Worm (Caenorhabditis elegans) whole organism, young adult: Measurements from ENCODE around the gene C08D8.7.

ENCODE experiments used
- B0019.2 ChIP-seq: fragments of 200-800 bp; sonication (Bioruptor generic); conservative IDR thresholded peaks from 2 replicates; pipeline ENCODE4 v1.3.6; 2022; ENCODE audit warnings: missing genetic modification reagents, missing genetic modification characterization, missing compliant biosample characterization
- F23B12.7 ChIP-seq: sonication (generic microtip); optimal IDR thresholded peaks from 2 replicates; lab custom pipeline; 2017; ENCODE audit warnings: missing genetic modification characterization, mild to moderate bottlenecking, missing compliant biosample characterization, antibody characterized with exemption, moderate library complexity; ENCODE audit not compliant: insufficient read depth
- F37B4.10 ChIP-seq: fragments of 200-800 bp; sonication (Bioruptor generic); IDR thresholded peaks from 2 replicates; pipeline ENCODE4 v1.3.6; 2022; ENCODE audit warnings: missing genetic modification characterization, missing compliant biosample characterization
- F57A8.1 ChIP-seq: fragments of 200-800 bp; sonication (Bioruptor generic); optimal IDR thresholded peaks from 2 replicates; lab custom pipeline; 2018; ENCODE audit warnings: mild to moderate bottlenecking, missing genetic modification characterization, moderate library complexity, missing compliant biosample characterization
- T26A5.8 ChIP-seq: sonication (generic microtip); optimal IDR thresholded peaks from 2 replicates; lab custom pipeline; 2016; ENCODE audit warnings: missing genetic modification characterization, missing compliant biosample characterization
- Y53F4B.3 ChIP-seq: fragments of 200-800 bp; sonication (Bioruptor generic); IDR thresholded peaks from 2 replicates; pipeline ENCODE4 v1.3.6; 2022; ENCODE audit warnings: missing genetic modification reagents, missing genetic modification characterization, missing compliant biosample characterization
- Y53G8AR.9 ChIP-seq: fragments of 200-800 bp; sonication (Bioruptor generic); conservative IDR thresholded peaks from 2 replicates; pipeline ENCODE4 v1.3.6; 2022; ENCODE audit warnings: missing genetic modification reagents, missing genetic modification characterization, missing compliant biosample characterization
- Y56A3A.18 ChIP-seq: fragments of 200-800 bp; sonication (Bioruptor generic); IDR thresholded peaks from 2 replicates; pipeline ENCODE4 v1.3.6; 2022; ENCODE audit warnings: missing genetic modification reagents, missing genetic modification characterization, missing compliant biosample characterization
- Y95B8A.8 ChIP-seq: fragments of 200-800 bp; sonication (Bioruptor generic); IDR thresholded peaks from 2 replicates; pipeline ENCODE4 v1.3.6; 2022; ENCODE audit warnings: missing genetic modification reagents, missing genetic modification characterization, missing compliant biosample characterization
- ZK185.1 ChIP-seq: sonication (generic microtip); optimal IDR thresholded peaks from 2 replicates; lab custom pipeline; 2016; ENCODE audit warnings: mild to moderate bottlenecking, missing genetic modification characterization, missing compliant biosample characterization; ENCODE audit not compliant: poor library complexity, severe bottlenecking
- akir-1 ChIP-seq: fragments of 200-800 bp; sonication (Bioruptor generic); optimal IDR thresholded peaks from 2 replicates; lab custom pipeline; 2018; ENCODE audit warnings: mild to moderate bottlenecking, missing genetic modification characterization, moderate library complexity, missing compliant biosample characterization
- ama-1 ChIP-seq, 3 experiments: fragments of 150-350 bp in 1 of 3; sonication (generic microtip) in 2 of 3; optimal IDR thresholded peaks; 2 replicates each; lab custom pipeline; 2014 to 2018; ENCODE audit warnings: missing biosample characterization in 2 of 3, missing genetic modification characterization in 2 of 3, missing genetic modification reagents in 2 of 3
- athp-1 ChIP-seq: sonication (generic microtip); optimal IDR thresholded peaks from 2 replicates; lab custom pipeline; 2017; ENCODE audit warnings: mild to moderate bottlenecking, missing genetic modification characterization, missing compliant biosample characterization
- attf-6 ChIP-seq: fragments of 200-800 bp; sonication (Bioruptor generic); IDR thresholded peaks from 2 replicates; pipeline ENCODE4 v1.3.6; 2022; ENCODE audit warnings: missing genetic modification reagents, missing genetic modification characterization, missing compliant biosample characterization
- bed-1 ChIP-seq: fragments of 200-800 bp; sonication (Bioruptor generic); IDR thresholded peaks from 2 replicates; pipeline ENCODE4 v1.3.6; 2022; ENCODE audit warnings: missing genetic modification reagents, missing genetic modification characterization, missing compliant biosample characterization
- ccch-3 ChIP-seq: fragments of 200-800 bp; sonication (Bioruptor generic); optimal IDR thresholded peaks from 2 replicates; lab custom pipeline; 2018; ENCODE audit warnings: mild to moderate bottlenecking, missing genetic modification characterization, missing compliant biosample characterization
- ceh-58 ChIP-seq: fragments of 200-800 bp; sonication (Bioruptor generic); IDR thresholded peaks from 2 replicates; pipeline ENCODE4 v1.3.6; 2022; ENCODE audit warnings: missing genetic modification characterization, missing compliant biosample characterization
- dpff-1 ChIP-seq: sonication (generic microtip); optimal IDR thresholded peaks from 2 replicates; lab custom pipeline; 2017; ENCODE audit warnings: mild to moderate bottlenecking, missing genetic modification characterization, missing compliant biosample characterization
- dpl-1 ChIP-seq: fragments of 150-350 bp; optimal IDR thresholded peaks from 2 replicates; lab custom pipeline; 2014; ENCODE audit warnings: missing biosample characterization, missing genetic modification reagents, missing genetic modification characterization
- egl-18 ChIP-seq: fragments of 200-800 bp; sonication (Bioruptor generic); IDR thresholded peaks from 2 replicates; pipeline ENCODE4 v1.3.6; 2022; ENCODE audit warnings: missing genetic modification reagents, missing genetic modification characterization, missing compliant biosample characterization
- ekl-4 ChIP-seq: fragments of 200-800 bp; sonication (Bioruptor generic); IDR thresholded peaks from 2 replicates; pipeline ENCODE4 v1.3.6; 2022; ENCODE audit warnings: missing genetic modification reagents, missing genetic modification characterization, missing compliant biosample characterization
- ets-4 ChIP-seq: fragments of 200-800 bp; sonication (Bioruptor generic); optimal IDR thresholded peaks from 2 replicates; lab custom pipeline; 2018; ENCODE audit warnings: mild to moderate bottlenecking, missing genetic modification characterization, missing compliant biosample characterization
- fkh-3 ChIP-seq: sonication (generic microtip); optimal IDR thresholded peaks from 2 replicates; lab custom pipeline; 2016; ENCODE audit warnings: mild to moderate bottlenecking, missing genetic modification characterization, missing compliant biosample characterization
- him-1 ChIP-seq: sonication (generic microtip); optimal IDR thresholded peaks from 2 replicates; lab custom pipeline; 2016; ENCODE audit warnings: missing genotype, missing genetic modification reagents, missing genetic modification characterization, missing compliant biosample characterization
- hmg-1.2 ChIP-seq: fragments of 200-800 bp; sonication (Bioruptor generic); IDR thresholded peaks from 2 replicates; pipeline ENCODE4 v1.3.6; 2022; ENCODE audit warnings: missing genetic modification reagents, missing genetic modification characterization, missing compliant biosample characterization
- lag-1 ChIP-seq: fragments of 200-800 bp; sonication (Bioruptor generic); IDR thresholded peaks from 2 replicates; pipeline ENCODE4 v1.3.6; 2022; ENCODE audit warnings: missing genetic modification reagents, missing genetic modification characterization, missing compliant biosample characterization
- lin-26 ChIP-seq: fragments of 200-800 bp; sonication (Bioruptor generic); IDR thresholded peaks from 2 replicates; pipeline ENCODE4 v1.3.6; 2022; ENCODE audit warnings: missing genetic modification reagents, missing genetic modification characterization, missing compliant biosample characterization
- lin-40 ChIP-seq: sonication (generic microtip); optimal IDR thresholded peaks from 2 replicates; lab custom pipeline; 2016; ENCODE audit warnings: missing genetic modification characterization, mild to moderate bottlenecking, missing compliant biosample characterization, missing genotype, missing genetic modification reagents
- lsl-1 ChIP-seq: fragments of 200-800 bp; sonication (Bioruptor generic); optimal IDR thresholded peaks from 2 replicates; lab custom pipeline; 2018; ENCODE audit warnings: mild to moderate bottlenecking, missing genetic modification characterization, moderate library complexity, missing compliant biosample characterization
- lsy-27 ChIP-seq: sonication (generic microtip); optimal IDR thresholded peaks from 2 replicates; lab custom pipeline; 2017; ENCODE audit warnings: missing genetic modification characterization, mild to moderate bottlenecking, missing compliant biosample characterization, antibody characterized with exemption, missing genotype, borderline replicate concordance; ENCODE audit not compliant: insufficient read depth
- madf-10 ChIP-seq: sonication (generic microtip); optimal IDR thresholded peaks from 2 replicates; lab custom pipeline; 2016; ENCODE audit warnings: mild to moderate bottlenecking, missing genetic modification characterization, missing compliant biosample characterization
- madf-6 ChIP-seq: fragments of 200-800 bp; sonication (Bioruptor generic); IDR thresholded peaks from 2 replicates; pipeline ENCODE4 v1.3.6; 2022; ENCODE audit warnings: missing genetic modification reagents, missing genetic modification characterization, missing compliant biosample characterization
- nfya-2 ChIP-seq: fragments of 200-800 bp; sonication (Bioruptor generic); IDR thresholded peaks from 2 replicates; pipeline ENCODE4 v1.3.6; 2022; ENCODE audit warnings: missing genetic modification reagents, missing genetic modification characterization, missing compliant biosample characterization
- nfyb-1 ChIP-seq: fragments of 200-800 bp; sonication (Bioruptor generic); IDR thresholded peaks from 2 replicates; pipeline ENCODE4 v1.3.6; 2022; ENCODE audit warnings: missing genetic modification reagents, missing genetic modification characterization, missing compliant biosample characterization
- snpc-1.1 ChIP-seq: sonication (generic microtip); optimal IDR thresholded peaks from 2 replicates; lab custom pipeline; 2017; ENCODE audit warnings: missing genetic modification characterization, mild to moderate bottlenecking, missing compliant biosample characterization, antibody characterized with exemption, moderate library complexity, missing genotype, missing genetic modification reagents; ENCODE audit not compliant: insufficient read depth
- snpc-1.3 ChIP-seq: sonication (generic microtip); optimal IDR thresholded peaks from 2 replicates; lab custom pipeline; 2017; ENCODE audit warnings: missing genetic modification characterization, mild to moderate bottlenecking, missing compliant biosample characterization, antibody characterized with exemption, moderate library complexity, missing genotype, missing genetic modification reagents; ENCODE audit not compliant: insufficient read depth
- snpc-3.4 ChIP-seq: sonication (generic microtip); optimal IDR thresholded peaks from 2 replicates; lab custom pipeline; 2017; ENCODE audit warnings: missing genetic modification characterization, mild to moderate bottlenecking, missing compliant biosample characterization, antibody characterized with exemption, moderate library complexity, missing genotype, missing genetic modification reagents
- sptf-2 ChIP-seq: fragments of 200-800 bp; sonication (Bioruptor generic); optimal IDR thresholded peaks from 2 replicates; lab custom pipeline; 2018; ENCODE audit warnings: mild to moderate bottlenecking, missing genetic modification characterization, missing compliant biosample characterization
- tbp1 ChIP-seq: fragments of 200-800 bp; sonication (Bioruptor generic); optimal IDR thresholded peaks from 2 replicates; lab custom pipeline; 2018; ENCODE audit warnings: mild to moderate bottlenecking, missing genetic modification characterization, missing compliant biosample characterization
- tlf-1 ChIP-seq: fragments of 200-800 bp; sonication (Bioruptor generic); optimal IDR thresholded peaks from 2 replicates; lab custom pipeline; 2018; ENCODE audit warnings: mild to moderate bottlenecking, missing genetic modification characterization, missing compliant biosample characterization
- unc-130 ChIP-seq: sonication (generic microtip); optimal IDR thresholded peaks from 2 replicates; lab custom pipeline; 2016; ENCODE audit warnings: missing genetic modification reagents, missing genetic modification characterization, missing compliant biosample characterization
- zfh-2 ChIP-seq: fragments of 200-800 bp; sonication (Bioruptor generic); conservative IDR thresholded peaks from 2 replicates; pipeline ENCODE4 v1.3.6; 2022; ENCODE audit warnings: missing genetic modification reagents, missing genetic modification characterization, missing compliant biosample characterization
- ztf-18 ChIP-seq: sonication (generic microtip); optimal IDR thresholded peaks from 2 replicates; lab custom pipeline; 2016; ENCODE audit warnings: missing genotype, mild to moderate bottlenecking, missing genetic modification characterization, missing compliant biosample characterization
- ztf-22 ChIP-seq: fragments of 200-800 bp; sonication (Bioruptor generic); optimal IDR thresholded peaks from 2 replicates; lab custom pipeline; 2018; ENCODE audit warnings: mild to moderate bottlenecking, missing genetic modification characterization, moderate library complexity, missing compliant biosample characterization
- ztf-25 ChIP-seq: fragments of 200-800 bp; sonication (Bioruptor generic); IDR thresholded peaks from 2 replicates; pipeline ENCODE4 v1.3.6; 2022; ENCODE audit warnings: missing genetic modification reagents, missing genetic modification characterization, missing compliant biosample characterization
- ztf-26 ChIP-seq: sonication (generic microtip); optimal IDR thresholded peaks from 2 replicates; lab custom pipeline; 2017; ENCODE audit warnings: missing genetic modification characterization, missing compliant biosample characterization
- ztf-28 ChIP-seq: fragments of 200-800 bp; sonication (Bioruptor generic); IDR thresholded peaks from 2 replicates; pipeline ENCODE4 v1.3.6; 2022; ENCODE audit warnings: missing genetic modification reagents, missing genetic modification characterization, missing compliant biosample characterization

Gene C08D8.7

DNA sequence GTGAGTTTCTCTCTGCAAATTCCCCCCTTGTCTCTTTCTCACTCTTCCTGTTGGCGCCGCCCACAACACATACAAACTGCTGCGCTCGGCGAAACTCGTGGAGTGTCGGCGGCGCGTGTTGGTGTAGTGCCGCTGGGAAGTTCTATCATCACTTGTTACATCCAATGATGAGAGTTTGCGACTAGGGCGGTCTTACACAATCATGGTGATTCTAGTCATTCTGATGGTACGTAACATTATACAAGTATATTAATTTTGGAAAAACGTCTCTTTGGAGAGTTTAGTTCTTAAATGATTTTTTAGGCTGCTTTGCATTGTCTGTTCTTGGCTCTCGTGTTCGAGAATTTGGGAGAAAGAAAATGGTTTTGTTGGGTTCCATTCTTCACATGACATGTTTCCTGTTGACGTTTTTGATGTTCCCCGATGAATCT, 8.0 kb downstream of the C08D8.7 start (continued):
- no peak for TF ChIP-seq dpff-1 (tag; lab: Kevin White, UChicago)
- TF ChIP-seq lsy-27 (tag; lab: Kevin White, UChicago), result no peak
- peak; percentile 82 for TF ChIP-seq madf-10
- TF ChIP-seq ccch-3 (GFP tag; lab: Kevin White, UChicago), result no peak
- peak; percentile 67 for TF ChIP-seq tlf-1 (GFP tag; lab: Kevin White, UChicago)
- TF ChIP-seq Y53F4B.3, result no peak
- TF ChIP-seq ekl-4 (GFP tag; lab: Robert Waterston, UW), result peak; percentile 94
- no peak for TF ChIP-seq nfya-2 (GFP tag; lab: Robert Waterston, UW)
- peak; percentile 92 for TF ChIP-seq nfyb-1 (GFP tag; lab: Robert Waterston, UW)
- TF ChIP-seq hmg-1.2 (GFP tag; lab: Robert Waterston, UW), result peak; percentile 97
- TF ChIP-seq sptf-2 (GFP tag; lab: Kevin White, UChicago), result peak; percentile 93
- TF ChIP-seq lin-40 (tag; lab: Kevin White, UChicago), result peak; percentile 81
- peak; percentile 68 for TF ChIP-seq akir-1
- TF ChIP-seq snpc-3.4 (tag; lab: Kevin White, UChicago), result peak; percentile 99
- TF ChIP-seq ama-1 (optimal IDR thresholded peaks at IDR 0.05; lab: Kevin White, UChicago), result peak; percentile 95
- peak; percentile 30 to 43 for TF ChIP-seq ama-1 (GFP tag; optimal IDR thresholded peaks at IDR 0.05; lab: Kevin White, UChicago)
- TF ChIP-seq ets-4 (GFP tag; lab: Kevin White, UChicago), result peak; percentile 34
- TF ChIP-seq dpl-1 (GFP tag; lab: Kevin White, UChicago), result peak; percentile 10
- peak; percentile 99 for TF ChIP-seq him-1 (tag; lab: Kevin White, UChicago)
- no peak for TF ChIP-seq ztf-25 (GFP tag; lab: Robert Waterston, UW)
- peak; percentile 54 for TF ChIP-seq lin-26
- no peak for TF ChIP-seq lag-1 (GFP tag; lab: Robert Waterston, UW)
- no peak for TF ChIP-seq Y95B8A.8 (GFP tag; lab: Robert Waterston, UW)
- TF ChIP-seq egl-18, result 0 out of 2 replicates have a peak, but pooled peaks have one; percentile 9
- peak; percentile 79 for TF ChIP-seq unc-130 (GFP tag; lab: Kevin White, UChicago)
- peak; percentile 89 for TF ChIP-seq Y56A3A.18 (GFP tag; lab: Robert Waterston, UW)
- peak; percentile 71 for TF ChIP-seq athp-1
- TF ChIP-seq Y53G8AR.9, result peak; percentile 85
- TF ChIP-seq F23B12.7, result peak; percentile 94
- TF ChIP-seq F37B4.10 (GFP tag; lab: Robert Waterston, UW), result no peak
- TF ChIP-seq snpc-1.3 (tag; lab: Kevin White, UChicago), result peak; percentile 98
- no peak for TF ChIP-seq ztf-22 (GFP tag; lab: Kevin White, UChicago)
- TF ChIP-seq zfh-2 (GFP tag; lab: Robert Waterston, UW), result no peak
- TF ChIP-seq tbp1 (GFP tag; lab: Kevin White, UChicago), result peak; percentile 84
- peak; percentile 95; the same call in 1 of the 2 replicates for TF ChIP-seq attf-6 (GFP tag; lab: Robert Waterston, UW)
- no peak for TF ChIP-seq T26A5.8 (tag; lab: Kevin White, UChicago)
- TF ChIP-seq ztf-26, result no peak
- peak; percentile 93 for TF ChIP-seq madf-6 (GFP tag; lab: Robert Waterston, UW)
- TF ChIP-seq bed-1, result no peak
- TF ChIP-seq fkh-3 (tag; lab: Kevin White, UChicago), result no peak
- no peak for TF ChIP-seq F57A8.1 (GFP tag; lab: Kevin White, UChicago)
- peak; percentile 81 for TF ChIP-seq lsl-1 (GFP tag; lab: Kevin White, UChicago)
- TF ChIP-seq ztf-28 (GFP tag; lab: Robert Waterston, UW), result 0 out of 2 replicates have a peak, but pooled peaks have one; percentile 56
- TF ChIP-seq snpc-1.1, result peak; percentile 99
- no peak for TF ChIP-seq ceh-58 (GFP tag; lab: Robert Waterston, UW)
- peak; percentile 70 for TF ChIP-seq ZK185.1 (tag; lab: Kevin White, UChicago)
- peak; percentile 88 for TF ChIP-seq ztf-18
- TF ChIP-seq B0019.2 (GFP tag; lab: Robert Waterston, UW), result 0 out of 2 replicates have a peak, but pooled peaks have one; percentile 49
